Worm (Caenorhabditis elegans) whole organism, L1 larva: Measurements from ENCODE around the gene ZC449.4.
A peak's percentile ranks its signal among the peaks of the same experiment; 100 is the strongest.

ENCODE experiments used
- C04F5.9 ChIP-seq: sonication (generic microtip); optimal IDR thresholded peaks from 2 replicates; lab custom pipeline; 2016; ENCODE audit warnings: missing genetic modification characterization, missing compliant biosample characterization
- C16A3.4 ChIP-seq: fragments of 150-350 bp; optimal IDR thresholded peaks from 2 replicates; lab custom pipeline; 2014; ENCODE audit warnings: missing biosample characterization, missing genetic modification characterization
- F16B12.6 ChIP-seq: fragments of 150-350 bp; optimal IDR thresholded peaks from 2 replicates; lab custom pipeline; 2014; ENCODE audit warnings: missing biosample characterization, missing genetic modification characterization
- blmp-1 ChIP-seq: fragments of 150-350 bp; optimal IDR thresholded peaks from 2 replicates; lab custom pipeline; 2014; ENCODE audit warnings: missing biosample characterization, missing genetic modification characterization
- ceh-63 ChIP-seq: fragments of 200-800 bp; sonication (Bioruptor generic); optimal IDR thresholded peaks from 2 replicates; lab custom pipeline; 2018; ENCODE audit warnings: mild to moderate bottlenecking, missing genetic modification characterization, missing compliant biosample characterization
- ceh-8 ChIP-seq: fragments of 200-800 bp; sonication (Bioruptor generic); optimal IDR thresholded peaks from 2 replicates; lab custom pipeline; 2018; ENCODE audit warnings: mild to moderate bottlenecking, missing genetic modification characterization, moderate library complexity, missing compliant biosample characterization
- ceh-88 ChIP-seq: fragments of 200-800 bp; sonication (Bioruptor generic); IDR thresholded peaks from 2 replicates; pipeline ENCODE4 v1.3.6; 2022; ENCODE audit warnings: missing genetic modification characterization, missing compliant biosample characterization
- efl-1 ChIP-seq, 4 experiments: fragments of 150-350 bp; optimal IDR thresholded peaks in 3 of 4; peaks in 1 of 4; 1 replicate in 1 of 4; 2 replicates in 3 of 4; lab custom pipeline; 2014; ENCODE audit warnings: missing biosample characterization in 2 of 4, missing genetic modification characterization in 2 of 4, missing genetic modification reagents in 2 of 4
- efl-3 ChIP-seq: fragments of 200-800 bp; sonication (Bioruptor generic); optimal IDR thresholded peaks from 2 replicates; lab custom pipeline; 2018; ENCODE audit warnings: mild to moderate bottlenecking, missing genetic modification characterization, missing compliant biosample characterization
- ets-5 ChIP-seq: fragments of 200-800 bp; sonication (Bioruptor generic); IDR thresholded peaks from 2 replicates; pipeline ENCODE4 v1.3.6; 2022; ENCODE audit warnings: missing genetic modification characterization, missing compliant biosample characterization
- fkh-4 ChIP-seq: sonication (generic microtip); optimal IDR thresholded peaks from 2 replicates; lab custom pipeline; 2016; ENCODE audit warnings: missing compliant biosample characterization, missing genetic modification characterization, borderline replicate concordance
- fkh-8 ChIP-seq: sonication (generic microtip); optimal IDR thresholded peaks from 2 replicates; lab custom pipeline; 2016; ENCODE audit warnings: mild to moderate bottlenecking, missing genetic modification characterization, missing compliant biosample characterization
- hlh-4 ChIP-seq: sonication (generic microtip); optimal IDR thresholded peaks from 2 replicates; lab custom pipeline; 2016; ENCODE audit warnings: mild to moderate bottlenecking, missing genetic modification characterization, missing compliant biosample characterization
- isw-1 ChIP-seq: fragments of 200-800 bp; sonication (Bioruptor generic); IDR thresholded peaks from 2 replicates; pipeline ENCODE4 v1.3.6; 2022; ENCODE audit warnings: missing genetic modification characterization, missing compliant biosample characterization
- lin-14 ChIP-seq: fragments of 200-800 bp; sonication (Bioruptor generic); optimal IDR thresholded peaks from 2 replicates; lab custom pipeline; 2018; ENCODE audit warnings: mild to moderate bottlenecking, missing genetic modification characterization, moderate library complexity, missing compliant biosample characterization
- lin-35 ChIP-seq, 2 experiments: fragments of 150-350 bp; optimal IDR thresholded peaks; 2 replicates each; lab custom pipeline; 2014; ENCODE audit warnings: missing biosample characterization in 2 of 2, missing genetic modification characterization in 2 of 2, missing genetic modification reagents in 2 of 2
- nhr-20 ChIP-seq: sonication (generic microtip); optimal IDR thresholded peaks from 2 replicates; lab custom pipeline; 2016; ENCODE audit warnings: mild to moderate bottlenecking, missing genetic modification characterization, missing compliant biosample characterization
- nhr-47 ChIP-seq: sonication (generic microtip); optimal IDR thresholded peaks from 2 replicates; lab custom pipeline; 2016; ENCODE audit warnings: mild to moderate bottlenecking, missing genetic modification characterization, moderate library complexity, missing compliant biosample characterization
- snpc-4 ChIP-seq: fragments of 150-350 bp; optimal IDR thresholded peaks from 2 replicates; lab custom pipeline; 2014; ENCODE audit warnings: missing biosample characterization, missing genetic modification characterization
- swsn-7 ChIP-seq: sonication (generic microtip); optimal IDR thresholded peaks from 2 replicates; lab custom pipeline; 2016; ENCODE audit warnings: missing genetic modification characterization, missing compliant biosample characterization
- unc-30 ChIP-seq: sonication (generic microtip); optimal IDR thresholded peaks from 2 replicates; lab custom pipeline; 2017; ENCODE audit warnings: missing biosample characterization, missing genetic modification characterization
- unc-86 ChIP-seq: sonication (generic microtip); optimal IDR thresholded peaks from 2 replicates; lab custom pipeline; 2016; ENCODE audit warnings: missing genetic modification characterization, missing compliant biosample characterization
- ztf-11 ChIP-seq, 2 experiments: sonication (generic microtip); optimal IDR thresholded peaks; 2 replicates each; lab custom pipeline; 2016 to 2017; ENCODE audit warnings: missing genetic modification characterization in 2 of 2, missing biosample characterization in 1 of 2, missing compliant biosample characterization in 1 of 2

Gene ZC449.4

ce11 chrX:4982009-4982625, 51.7 kb downstream of the ZC449.4 start (continued):
- peak; percentile 25 for TF ChIP-seq isw-1 (GFP tag; lab: Robert Waterston, UW)
- no peak for TF ChIP-seq lin-35 (GFP tag; optimal IDR thresholded peaks at IDR 0.05; lab: Kevin White, UChicago)
- TF ChIP-seq snpc-4: no peak
- peak; percentile 71 for TF ChIP-seq ceh-8 (GFP tag; lab: Kevin White, UChicago)
- no peak for TF ChIP-seq nhr-20 (tag; lab: Kevin White, UChicago)
- TF ChIP-seq swsn-7 (tag; lab: Kevin White, UChicago): peak; percentile 53
- peak; percentile 69 for TF ChIP-seq nhr-47
- TF ChIP-seq blmp-1 (tag; lab: Kevin White, UChicago): no peak
- TF ChIP-seq fkh-8 (tag; lab: Kevin White, UChicago): peak; percentile 84
- TF ChIP-seq unc-30 (tag; lab: Kevin White, UChicago): no peak

- TF ChIP-seq ztf-11 (tag; optimal IDR thresholded peaks at IDR 0.05; lab: Kevin White, UChicago) (no peak), ceh-63 (GFP tag; lab: Kevin White, UChicago) (no peak), hlh-4 (no peak), efl-3 (GFP tag; lab: Kevin White, UChicago) (no peak), C16A3.4 (tag; lab: Kevin White, UChicago) (no peak)
Observed at ce11 chrX:4981579-4981978, 52.2 kb downstream of the ZC449.4 start.

- peak; percentile 6 for TF ChIP-seq unc-86 (tag; lab: Kevin White, UChicago)
- TF ChIP-seq efl-1 (optimal IDR thresholded peaks at IDR 0.05; lab: Kevin White, UChicago): no peak
- peak in 1 of 2 experiments; percentile 23 for TF ChIP-seq efl-1 (GFP tag; optimal IDR thresholded peaks at IDR 0.05 in 1 of 2; lab: Kevin White, UChicago)
- TF ChIP-seq fkh-4 (tag; lab: Kevin White, UChicago): no peak
- no peak for TF ChIP-seq ets-5
- no peak for TF ChIP-seq ceh-63 (GFP tag; lab: Kevin White, UChicago)
- peak; percentile 55 for TF ChIP-seq lin-14 (GFP tag; lab: Kevin White, UChicago)
Observed at ce11 chrX:4981059-4981458, 52.7 kb downstream of the ZC449.4 start.

ce11 chrX:4979060-4979459, 54.7 kb downstream of the ZC449.4 start:
- TF ChIP-seq ceh-88: no peak
- no peak for TF ChIP-seq C04F5.9 (tag; lab: Kevin White, UChicago)
- TF ChIP-seq F16B12.6 (tag; lab: Kevin White, UChicago): no peak
- TF ChIP-seq snpc-4: no peak
- TF ChIP-seq C16A3.4 (tag; lab: Kevin White, UChicago): no peak
- TF ChIP-seq, all 84 proteins: peak for 0
